Worm (Caenorhabditis elegans) whole organism, young adult: Measurements from ENCODE around the gene EGAP1.5.

Source experiments
- K11D2.4 ChIP-seq: fragments of 200-800 bp; sonication (Bioruptor generic); IDR thresholded peaks from 2 replicates; pipeline ENCODE4 v1.3.6; 2022; ENCODE audit warnings: missing genetic modification reagents, missing genetic modification characterization, missing compliant biosample characterization
- T07F8.4 ChIP-seq: sonication (generic microtip); optimal IDR thresholded peaks from 2 replicates; lab custom pipeline; 2016; ENCODE audit warnings: mild to moderate bottlenecking, missing genetic modification characterization, moderate library complexity, missing compliant biosample characterization
- Y95B8A.8 ChIP-seq: fragments of 200-800 bp; sonication (Bioruptor generic); IDR thresholded peaks from 2 replicates; pipeline ENCODE4 v1.3.6; 2022; ENCODE audit warnings: missing genetic modification reagents, missing genetic modification characterization, missing compliant biosample characterization
- ama-1 ChIP-seq, 3 experiments: fragments of 150-350 bp in 1 of 3; sonication (generic microtip) in 2 of 3; optimal IDR thresholded peaks; 2 replicates each; lab custom pipeline; 2014 to 2018; ENCODE audit warnings: missing biosample characterization in 2 of 3, missing genetic modification characterization in 2 of 3, missing genetic modification reagents in 2 of 3
- dpl-1 ChIP-seq: fragments of 150-350 bp; optimal IDR thresholded peaks from 2 replicates; lab custom pipeline; 2014; ENCODE audit warnings: missing biosample characterization, missing genetic modification reagents, missing genetic modification characterization
- lag-1 ChIP-seq: fragments of 200-800 bp; sonication (Bioruptor generic); IDR thresholded peaks from 2 replicates; pipeline ENCODE4 v1.3.6; 2022; ENCODE audit warnings: missing genetic modification reagents, missing genetic modification characterization, missing compliant biosample characterization
- mes-4 ChIP-seq: sonication (generic microtip); optimal IDR thresholded peaks from 2 replicates; lab custom pipeline; 2016; ENCODE audit warnings: missing genotype, missing genetic modification characterization, missing compliant biosample characterization
- nfya-1 ChIP-seq: sonication (generic microtip); optimal IDR thresholded peaks from 2 replicates; lab custom pipeline; 2017; ENCODE audit warnings: antibody characterized with exemption, missing compliant biosample characterization, missing genetic modification characterization, borderline replicate concordance; ENCODE audit not compliant: insufficient read depth
- nfya-2 ChIP-seq: fragments of 200-800 bp; sonication (Bioruptor generic); IDR thresholded peaks from 2 replicates; pipeline ENCODE4 v1.3.6; 2022; ENCODE audit warnings: missing genetic modification reagents, missing genetic modification characterization, missing compliant biosample characterization
- rec-8 ChIP-seq, 2 experiments: sonication (generic microtip); optimal IDR thresholded peaks; 2 replicates each; lab custom pipeline; 2016; ENCODE audit warnings: mild to moderate bottlenecking in 2 of 2, missing genetic modification characterization in 2 of 2, missing genetic modification reagents in 2 of 2, missing genotype in 2 of 2, missing biosample characterization in 1 of 2, missing compliant biosample characterization in 1 of 2, moderate library complexity in 1 of 2
- xnd-1 ChIP-seq: sonication (generic microtip); optimal IDR thresholded peaks from 2 replicates; lab custom pipeline; 2016; ENCODE audit warnings: missing genotype, missing genetic modification reagents, missing genetic modification characterization, missing compliant biosample characterization
- zim-3 ChIP-seq: sonication (generic microtip); optimal IDR thresholded peaks from 2 replicates; lab custom pipeline; 2017; ENCODE audit warnings: mild to moderate bottlenecking, missing genetic modification characterization, moderate library complexity, missing compliant biosample characterization
- ztf-6 ChIP-seq: fragments of 200-800 bp; sonication (Bioruptor generic); IDR thresholded peaks from 2 replicates; pipeline ENCODE4 v1.3.6; 2022; ENCODE audit warnings: missing genetic modification reagents, missing genetic modification characterization, missing compliant biosample characterization

ce11 chrIII:5900709-5901108 lies 30.8 kb upstream of the EGAP1.5 start:
- TF ChIP-seq rec-8 (tag; optimal IDR thresholded peaks at IDR 0.05; lab: Kevin White, UChicago) (no peak), zim-3 (tag; lab: Kevin White, UChicago) (no peak), T07F8.4 (tag; lab: Kevin White, UChicago) (no peak), lag-1 (GFP tag; lab: Robert Waterston, UW) (no peak), ama-1 (optimal IDR thresholded peaks at IDR 0.05; lab: Kevin White, UChicago) (no peak), ama-1 (GFP tag; optimal IDR thresholded peaks at IDR 0.05; lab: Kevin White, UChicago) (no peak), ztf-6 (GFP tag; lab: Robert Waterston, UW) (no peak), nfya-1 (tag; lab: Kevin White, UChicago) (no peak), K11D2.4 (no peak), mes-4 (tag; lab: Kevin White, UChicago) (no peak), dpl-1 (GFP tag; lab: Kevin White, UChicago) (no peak), xnd-1 (tag; lab: Kevin White, UChicago) (no peak), nfya-2 (GFP tag; lab: Robert Waterston, UW) (no peak), Y95B8A.8 (GFP tag; lab: Robert Waterston, UW) (no peak)
